Worm (Caenorhabditis elegans) whole organism, L2 larva: Measurements from ENCODE around the gene ncx-7.
"Not testable (repeated sequence)": the region's sequence is repeated elsewhere in the genome, so short reads cannot be mapped to it uniquely, and the experiment has no call there.

ENCODE experiments used
- C34F6.9 ChIP-seq: fragments of 150-350 bp; optimal IDR thresholded peaks from 2 replicates; lab custom pipeline; 2014; ENCODE audit warnings: missing biosample characterization, missing genetic modification characterization
- F13H6.1 ChIP-seq: sonication (generic microtip); optimal IDR thresholded peaks from 2 replicates; lab custom pipeline; 2016; ENCODE audit warnings: missing genetic modification characterization, missing compliant biosample characterization
- Y55F3AM.14 ChIP-seq: fragments of 200-800 bp; sonication (Bioruptor generic); optimal IDR thresholded peaks from 2 replicates; lab custom pipeline; 2018; ENCODE audit warnings: mild to moderate bottlenecking, missing genetic modification characterization, missing compliant biosample characterization
- ZK546.5 ChIP-seq: sonication (generic microtip); optimal IDR thresholded peaks from 2 replicates; lab custom pipeline; 2017; ENCODE audit warnings: missing biosample characterization, missing genetic modification characterization
- alr-1 ChIP-seq: fragments of 150-350 bp; optimal IDR thresholded peaks from 2 replicates; lab custom pipeline; 2014; ENCODE audit warnings: missing biosample characterization, missing genetic modification characterization
- blmp-1 ChIP-seq: sonication (generic microtip); optimal IDR thresholded peaks from 2 replicates; lab custom pipeline; 2017; ENCODE audit warnings: missing genetic modification characterization, mild to moderate bottlenecking, missing compliant biosample characterization, antibody characterized with exemption, moderate library complexity; ENCODE audit not compliant: insufficient read depth
- ceh-82 ChIP-seq: fragments of 150-350 bp; optimal IDR thresholded peaks from 2 replicates; lab custom pipeline; 2014; ENCODE audit warnings: missing biosample characterization, missing genetic modification characterization
- crh-2 ChIP-seq: sonication (generic microtip); optimal IDR thresholded peaks from 2 replicates; lab custom pipeline; 2017; ENCODE audit warnings: missing biosample characterization, missing genetic modification characterization
- dmd-4 ChIP-seq: sonication (generic microtip); optimal IDR thresholded peaks from 2 replicates; lab custom pipeline; 2017; ENCODE audit warnings: missing biosample characterization, missing genetic modification characterization
- egl-27 ChIP-seq: sonication (generic microtip); optimal IDR thresholded peaks from 3 replicates; lab custom pipeline; 2017; ENCODE audit warnings: missing biosample characterization, missing genetic modification reagents, missing genetic modification characterization
- elt-1 ChIP-seq: fragments of 150-350 bp; optimal IDR thresholded peaks from 2 replicates; lab custom pipeline; 2014; ENCODE audit warnings: missing biosample characterization, missing genetic modification characterization
- elt-3 ChIP-seq: sonication (generic microtip); optimal IDR thresholded peaks from 2 replicates; lab custom pipeline; 2017; ENCODE audit warnings: missing biosample characterization, missing genetic modification characterization
- fos-1 ChIP-seq: fragments of 150-350 bp; optimal IDR thresholded peaks from 2 replicates; lab custom pipeline; 2014; ENCODE audit warnings: missing biosample characterization, missing genetic modification characterization
- gmeb-1 ChIP-seq: fragments of 150-350 bp; optimal IDR thresholded peaks from 2 replicates; lab custom pipeline; 2014; ENCODE audit warnings: missing biosample characterization, missing genetic modification characterization
- lin-13 ChIP-seq: fragments of 150-350 bp; optimal IDR thresholded peaks from 2 replicates; lab custom pipeline; 2014; ENCODE audit warnings: missing biosample characterization, missing genetic modification reagents, missing genetic modification characterization
- lin-39 ChIP-seq: fragments of 150-350 bp; optimal IDR thresholded peaks from 2 replicates; lab custom pipeline; 2014; ENCODE audit warnings: missing biosample characterization, missing genetic modification reagents, missing genetic modification characterization
- mab-5 ChIP-seq: fragments of 150-350 bp; optimal IDR thresholded peaks from 2 replicates; lab custom pipeline; 2014; ENCODE audit warnings: missing biosample characterization, missing genetic modification characterization
- mbf-1 ChIP-seq: sonication (generic microtip); optimal IDR thresholded peaks from 2 replicates; lab custom pipeline; 2017; ENCODE audit warnings: missing biosample characterization, missing genetic modification characterization
- mdl-1 ChIP-seq, 2 experiments: fragments of 150-350 bp in 1 of 2; sonication (generic microtip) in 1 of 2; optimal IDR thresholded peaks; 2 replicates each; lab custom pipeline; 2017; ENCODE audit warnings: missing biosample characterization in 2 of 2, missing genetic modification characterization in 2 of 2
- nhr-10 ChIP-seq: sonication (generic microtip); optimal IDR thresholded peaks from 2 replicates; lab custom pipeline; 2017; ENCODE audit warnings: missing biosample characterization, missing genetic modification characterization
- nhr-11 ChIP-seq: fragments of 150-350 bp; optimal IDR thresholded peaks from 2 replicates; lab custom pipeline; 2014; ENCODE audit warnings: missing biosample characterization, missing genetic modification characterization
- nhr-129 ChIP-seq: fragments of 150-350 bp; optimal IDR thresholded peaks from 2 replicates; lab custom pipeline; 2014; ENCODE audit warnings: missing biosample characterization, missing genetic modification characterization
- nhr-21 ChIP-seq: fragments of 150-350 bp; optimal IDR thresholded peaks from 2 replicates; lab custom pipeline; 2014; ENCODE audit warnings: missing biosample characterization, missing genetic modification characterization
- nhr-23 ChIP-seq: fragments of 150-350 bp; optimal IDR thresholded peaks from 2 replicates; lab custom pipeline; 2014; ENCODE audit warnings: missing biosample characterization, missing genetic modification reagents, missing genetic modification characterization
- nhr-237 ChIP-seq: fragments of 150-350 bp; optimal IDR thresholded peaks from 2 replicates; lab custom pipeline; 2014; ENCODE audit warnings: missing biosample characterization, missing genetic modification characterization
- nhr-6 ChIP-seq: fragments of 150-350 bp; optimal IDR thresholded peaks from 2 replicates; lab custom pipeline; 2014; ENCODE audit warnings: missing biosample characterization, missing genetic modification characterization
- sem-4 ChIP-seq: fragments of 150-350 bp; optimal IDR thresholded peaks from 2 replicates; lab custom pipeline; 2014; ENCODE audit warnings: missing biosample characterization, missing genetic modification reagents, missing genetic modification characterization
- skn-1 ChIP-seq: sonication (generic microtip); optimal IDR thresholded peaks from 2 replicates; lab custom pipeline; 2017; ENCODE audit warnings: missing biosample characterization, missing genetic modification characterization
- sma-3 ChIP-seq: sonication (generic microtip); optimal IDR thresholded peaks from 2 replicates; lab custom pipeline; 2016; ENCODE audit warnings: missing genetic modification reagents, missing genetic modification characterization, missing compliant biosample characterization
- unc-39 ChIP-seq: fragments of 150-350 bp; optimal IDR thresholded peaks from 2 replicates; lab custom pipeline; 2014; ENCODE audit warnings: missing biosample characterization, missing genetic modification characterization
- unc-55 ChIP-seq: fragments of 150-350 bp; sonication (generic microtip); optimal IDR thresholded peaks from 3 replicates; lab custom pipeline; 2014; ENCODE audit warnings: missing biosample characterization, missing genetic modification reagents, missing genetic modification characterization
- unc-62 ChIP-seq: fragments of 150-350 bp; optimal IDR thresholded peaks from 2 replicates; lab custom pipeline; 2014; ENCODE audit warnings: missing biosample characterization, missing genetic modification reagents, missing genetic modification characterization
- zag-1 ChIP-seq: fragments of 150-350 bp; optimal IDR thresholded peaks from 2 replicates; lab custom pipeline; 2014; ENCODE audit warnings: missing biosample characterization, missing genetic modification characterization
- ztf-1 ChIP-seq: fragments of 200-800 bp; sonication (Bioruptor generic); conservative IDR thresholded peaks from 2 replicates; pipeline ENCODE4 v1.3.6; 2022; ENCODE audit warnings: missing genetic modification characterization, missing compliant biosample characterization
- ztf-11 ChIP-seq: sonication (generic microtip); optimal IDR thresholded peaks from 2 replicates; lab custom pipeline; 2017; ENCODE audit warnings: missing biosample characterization, missing genetic modification characterization
- ztf-4 ChIP-seq: fragments of 150-350 bp; optimal IDR thresholded peaks from 2 replicates; lab custom pipeline; 2014; ENCODE audit warnings: missing biosample characterization, missing genetic modification characterization

Gene ncx-7

ce11 chrIII:9690044-9690443, 30.0 kb downstream of the ncx-7 start, which contains the start of gene best-5:
Gene best-5, minus strand, starts transcription at chrIII:9690253.
- no peak for TF ChIP-seq sma-3 (GFP tag; lab: Kevin White, UChicago)
- no peak for TF ChIP-seq ceh-82 (tag; lab: Kevin White, UChicago)
- no peak for TF ChIP-seq unc-39
- TF ChIP-seq mab-5: no peak

- peak; percentile 15 for TF ChIP-seq crh-2 (tag; lab: Kevin White, UChicago)
- TF ChIP-seq gmeb-1 (tag; lab: Kevin White, UChicago): peak; percentile 10
- no peak for TF ChIP-seq ceh-82 (tag; lab: Kevin White, UChicago)
- TF ChIP-seq fos-1 (tag; lab: Kevin White, UChicago): peak; percentile 6
- TF ChIP-seq unc-39: no peak
These were observed 30.7 kb downstream of the ncx-7 start for ce11 chrIII:9689377-9689776.

- no peak for TF ChIP-seq unc-62 (GFP tag; lab: Kevin White, UChicago)
- no peak for TF ChIP-seq lin-13 (GFP tag; lab: Kevin White, UChicago)
- no peak for TF ChIP-seq sma-3 (GFP tag; lab: Kevin White, UChicago)
- no peak for TF ChIP-seq ZK546.5 (tag; lab: Kevin White, UChicago)
- TF ChIP-seq nhr-129 (tag; lab: Kevin White, UChicago): no peak
- TF ChIP-seq egl-27 (tag; lab: Kevin White, UChicago): no peak
- TF ChIP-seq, all 48 proteins: peak for 0
These were observed 34.1 kb downstream of the ncx-7 start, which contains the start of gene C07A9.10 for ce11 chrIII:9685959-9686358. Gene C07A9.10, minus strand, starts transcription at chrIII:9686059.

ce11 chrIII:9682729-9683128, 37.4 kb downstream of the ncx-7 start, which contains the start of gene C07A9.5:
Gene C07A9.5, minus strand, starts transcription at chrIII:9682829.
- TF ChIP-seq alr-1, F13H6.1, ceh-82 (tag; lab: Kevin White, UChicago): not testable (repeated sequence)

- not testable (repeated sequence) for TF ChIP-seq sma-3 (GFP tag; lab: Kevin White, UChicago); elt-3; mab-5
- TF ChIP-seq, all 48 proteins: peak for 0; not testable (repeated sequence) for 48
These were observed 38.9 kb downstream of the ncx-7 start, which contains the start of gene C07A9.13 for ce11 chrIII:9681206-9681605. Gene C07A9.13, minus strand, starts transcription at chrIII:9681306.

- TF ChIP-seq C34F6.9 (no peak), gmeb-1 (tag; lab: Kevin White, UChicago) (no peak), nhr-10 (no peak), unc-55 (GFP tag; lab: Kevin White, UChicago) (no peak), lin-13 (GFP tag; lab: Kevin White, UChicago) (no peak), dmd-4 (tag; lab: Kevin White, UChicago) (no peak)
These were observed 41.3 kb downstream of the ncx-7 start, which contains the start of gene ugt-60 for ce11 chrIII:9678819-9679218. Gene ugt-60, minus strand, starts transcription at chrIII:9679051.

ce11 chrIII:9669546-9669945, 50.5 kb downstream of the ncx-7 start:
- TF ChIP-seq mab-5 (no peak), lin-39 (tag; lab: Kevin White, UChicago) (no peak), nhr-21 (tag; lab: Kevin White, UChicago) (no peak), blmp-1 (no peak), nhr-129 (tag; lab: Kevin White, UChicago) (no peak)

ce11 chrIII:9667591-9668265, 52.4 kb downstream of the ncx-7 start, which contains the start of gene C07A9.9:
Gene C07A9.9, minus strand, starts transcription at chrIII:9667641.
- TF ChIP-seq mbf-1 (tag; lab: Kevin White, UChicago) (no peak), nhr-6 (tag; lab: Kevin White, UChicago) (no peak), Y55F3AM.14 (GFP tag; lab: Kevin White, UChicago) (peak; percentile 41), ZK546.5 (tag; lab: Kevin White, UChicago) (peak; percentile 9), elt-1 (tag; lab: Kevin White, UChicago) (no peak), blmp-1 (peak; percentile 68), alr-1 (tag; lab: Kevin White, UChicago) (no peak), zag-1 (peak; percentile 88), unc-62 (GFP tag; lab: Kevin White, UChicago) (no peak), unc-55 (GFP tag; lab: Kevin White, UChicago) (peak; percentile 54), nhr-11 (tag; lab: Kevin White, UChicago) (no peak), ztf-4 (tag; lab: Kevin White, UChicago) (no peak), elt-3 (no peak), gmeb-1 (tag; lab: Kevin White, UChicago) (peak; percentile 41), ceh-82 (tag; lab: Kevin White, UChicago) (no peak), nhr-237 (tag; lab: Kevin White, UChicago) (peak; percentile 10), nhr-23 (tag; lab: Kevin White, UChicago) (no peak), ztf-1 (GFP tag; lab: Robert Waterston, UW) (no peak), fos-1 (tag; lab: Kevin White, UChicago) (peak; percentile 60), sem-4 (peak; percentile 13), skn-1 (peak; percentile 18), ztf-11 (no peak), mdl-1 (tag; optimal IDR thresholded peaks at IDR 0.05; lab: Kevin White, UChicago) (peak; percentile 33 to 55)
